Worm (Caenorhabditis elegans): ENCODE data around the gene K02E10.6.

Gene K02E10.6

ce11 chrX:2452716-2453115 lies 29.9 kb downstream of the K02E10.6 start:
- TF ChIP-seq W03F9.2 (tag; optimal IDR thresholded peaks at IDR 0.05), result no peak
- TF ChIP-seq dao-5 (tag; optimal IDR thresholded peaks at IDR 0.05), result no peak
- TF ChIP-seq him-1 (tag; optimal IDR thresholded peaks at IDR 0.05), result no peak

- TF ChIP-seq him-1 (tag; optimal IDR thresholded peaks at IDR 0.05), result no peak
- TF ChIP-seq dao-5 (tag; optimal IDR thresholded peaks at IDR 0.05), result no peak
- no peak for TF ChIP-seq W03F9.2 (tag; optimal IDR thresholded peaks at IDR 0.05)
Observed at ce11 chrX:2452297-2452696, 30.3 kb downstream of the K02E10.6 start.

ce11 chrX:2450994-2451393 lies 31.6 kb downstream of the K02E10.6 start:
- TF ChIP-seq W03F9.2 (tag; optimal IDR thresholded peaks at IDR 0.05), result no peak
- TF ChIP-seq him-1 (tag; optimal IDR thresholded peaks at IDR 0.05), result no peak
- no peak for TF ChIP-seq dao-5 (tag; optimal IDR thresholded peaks at IDR 0.05)

- no peak for TF ChIP-seq dao-5 (tag; optimal IDR thresholded peaks at IDR 0.05)
- TF ChIP-seq W03F9.2 (tag; optimal IDR thresholded peaks at IDR 0.05), result no peak
- TF ChIP-seq him-1 (tag; optimal IDR thresholded peaks at IDR 0.05), result no peak
Observed at ce11 chrX:2447214-2447613, 35.4 kb downstream of the K02E10.6 start.

ce11 chrX:2446185-2446584 lies 36.4 kb downstream of the K02E10.6 start:
- TF ChIP-seq him-1 (tag; optimal IDR thresholded peaks at IDR 0.05) (no peak), W03F9.2 (tag; optimal IDR thresholded peaks at IDR 0.05) (no peak), dao-5 (tag; optimal IDR thresholded peaks at IDR 0.05) (no peak)

ce11 chrX:2443304-2443703 lies 39.3 kb downstream of the K02E10.6 start, which contains the start of gene T07D1.3:
Gene T07D1.3, minus strand, starts transcription at chrX:2443404.
- no peak for TF ChIP-seq him-1 (tag; optimal IDR thresholded peaks at IDR 0.05)
- no peak for TF ChIP-seq W03F9.2 (tag; optimal IDR thresholded peaks at IDR 0.05)

ce11 chrX:2441163-2441562 lies 41.4 kb downstream of the K02E10.6 start:
- TF ChIP-seq W03F9.2 (tag; optimal IDR thresholded peaks at IDR 0.05) (no peak), dao-5 (tag; optimal IDR thresholded peaks at IDR 0.05) (no peak), him-1 (tag; optimal IDR thresholded peaks at IDR 0.05) (no peak)

ce11 chrX:2439728-2440127 lies 42.8 kb downstream of the K02E10.6 start:
- TF ChIP-seq dao-5 (tag; optimal IDR thresholded peaks at IDR 0.05) (no peak), W03F9.2 (tag; optimal IDR thresholded peaks at IDR 0.05) (no peak), him-1 (tag; optimal IDR thresholded peaks at IDR 0.05) (no peak)

ce11 chrX:2439309-2439708 lies 43.3 kb downstream of the K02E10.6 start:
- no peak for TF ChIP-seq him-1 (tag; optimal IDR thresholded peaks at IDR 0.05)
- TF ChIP-seq dao-5 (tag; optimal IDR thresholded peaks at IDR 0.05), result no peak
- TF ChIP-seq W03F9.2 (tag; optimal IDR thresholded peaks at IDR 0.05), result no peak

ce11 chrX:2438857-2439256 lies 43.7 kb downstream of the K02E10.6 start, which contains the start of gene gid-2:
Gene gid-2, minus strand, starts transcription at chrX:2438957.
- TF ChIP-seq W03F9.2 (tag; optimal IDR thresholded peaks at IDR 0.05), result no peak
- no peak for TF ChIP-seq dao-5 (tag; optimal IDR thresholded peaks at IDR 0.05)
- TF ChIP-seq him-1 (tag; optimal IDR thresholded peaks at IDR 0.05), result no peak

ce11 chrX:2435353-2435752 lies 47.2 kb downstream of the K02E10.6 start:
- TF ChIP-seq dao-5 (tag; optimal IDR thresholded peaks at IDR 0.05) (no peak), him-1 (tag; optimal IDR thresholded peaks at IDR 0.05) (no peak), W03F9.2 (tag; optimal IDR thresholded peaks at IDR 0.05) (no peak)

- no peak for TF ChIP-seq W03F9.2 (tag; optimal IDR thresholded peaks at IDR 0.05)
- no peak for TF ChIP-seq dao-5 (tag; optimal IDR thresholded peaks at IDR 0.05)
- TF ChIP-seq him-1 (tag; optimal IDR thresholded peaks at IDR 0.05), result no peak
Observed at ce11 chrX:2433805-2434204, 48.8 kb downstream of the K02E10.6 start.

- TF ChIP-seq dao-5 (tag; optimal IDR thresholded peaks at IDR 0.05) (no peak), him-1 (tag; optimal IDR thresholded peaks at IDR 0.05) (no peak), W03F9.2 (tag; optimal IDR thresholded peaks at IDR 0.05) (no peak)
Observed at ce11 chrX:2432459-2432858, 50.1 kb downstream of the K02E10.6 start.
